Worm (Caenorhabditis elegans): ENCODE measurements around the gene sre-33.

Gene sre-33

DNA sequence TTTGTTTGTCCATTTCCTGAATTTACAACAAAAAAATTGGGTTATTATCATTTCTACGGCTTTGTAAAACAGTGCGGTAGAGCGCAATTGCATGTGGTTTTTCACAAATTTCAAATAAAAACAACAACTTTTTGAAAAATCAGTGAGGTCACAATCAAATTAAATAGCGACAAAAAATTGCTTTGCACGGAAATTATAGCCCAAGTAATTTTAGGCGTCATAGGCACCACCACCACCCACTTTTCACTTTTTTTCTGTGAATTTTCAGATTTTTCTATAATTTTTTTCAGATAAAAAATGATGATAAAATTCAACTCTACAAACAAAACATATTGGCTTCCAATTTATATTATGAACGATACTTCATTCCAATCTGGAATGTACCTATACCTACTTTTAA, 4.2 kb downstream of the sre-33 start, which contains the start of gene sre-38:
Gene sre-38, plus strand, starts transcription at position 301 of the 400 bp plus-strand sequence.
- TF ChIP-seq nhr-12 (tag; optimal IDR thresholded peaks at IDR 0.05) (no peak), lin-15B (tag; optimal IDR thresholded peaks at IDR 0.05) (no peak), nhr-77 (tag; optimal IDR thresholded peaks at IDR 0.05) (no peak), pha-4 (tag; optimal IDR thresholded peaks at IDR 0.05) (no peak)

DNA sequence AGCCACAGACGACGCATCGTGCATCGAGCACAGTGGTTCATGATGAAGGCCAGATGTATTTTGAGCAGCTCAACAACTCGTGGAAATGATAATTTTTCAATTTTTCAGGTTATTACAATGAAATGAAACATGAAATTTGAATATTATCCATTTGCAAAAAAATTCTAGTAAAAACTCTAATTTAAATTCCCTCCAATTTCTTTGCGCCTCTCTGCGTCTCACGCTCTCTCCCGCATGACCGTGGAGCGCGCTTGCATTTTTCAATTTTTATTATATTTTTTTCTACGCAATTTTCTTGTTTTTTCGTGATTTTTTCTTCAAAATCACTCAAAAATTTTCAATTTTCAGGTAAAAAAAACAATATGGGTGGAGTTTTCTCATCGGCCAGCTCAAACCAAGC, 6.3 kb downstream of the sre-33 start, which contains the start of gene tag-281:
Gene tag-281, plus strand, starts transcription at position 340 of the 400 bp plus-strand sequence.
- TF ChIP-seq hmg-11 (tag; optimal IDR thresholded peaks at IDR 0.05): peak; percentile 22
- peak; percentile 33 for TF ChIP-seq fkh-10 (GFP tag; optimal IDR thresholded peaks at IDR 0.05)
- TF ChIP-seq ceh-82 (tag; optimal IDR thresholded peaks at IDR 0.05): peak; percentile 44
- peak; percentile 49 for TF ChIP-seq lin-39 (tag; optimal IDR thresholded peaks at IDR 0.05)
- no peak for TF ChIP-seq elt-1 (tag; optimal IDR thresholded peaks at IDR 0.05)
- no peak for TF ChIP-seq mml-1 (tag; optimal IDR thresholded peaks at IDR 0.05)
- peak; percentile 52 for TF ChIP-seq jun-1 (tag; optimal IDR thresholded peaks at IDR 0.05)
- TF ChIP-seq fos-1 (tag; optimal IDR thresholded peaks at IDR 0.05): no peak
- peak; percentile 91 for TF ChIP-seq nhr-23 (tag; optimal IDR thresholded peaks at IDR 0.05)
- no peak for TF ChIP-seq nhr-25 (tag; optimal IDR thresholded peaks at IDR 0.05)
- TF ChIP-seq unc-39 (tag; optimal IDR thresholded peaks at IDR 0.05): no peak
- peak; percentile 90 for TF ChIP-seq nfya-1 (tag; optimal IDR thresholded peaks at IDR 0.05; ENCODE audit: insufficient read depth)
- peak; percentile 72 for TF ChIP-seq R02D3.7 (tag; optimal IDR thresholded peaks at IDR 0.05)
- peak; percentile 87 for TF ChIP-seq pha-4 (tag; optimal IDR thresholded peaks at IDR 0.05)
- no peak for TF ChIP-seq aly-2 (tag; optimal IDR thresholded peaks at IDR 0.05)
- TF ChIP-seq ztf-4 (tag; optimal IDR thresholded peaks at IDR 0.05): no peak
- peak; percentile 52 for TF ChIP-seq egl-5 (tag; optimal IDR thresholded peaks at IDR 0.05)
- TF ChIP-seq ceh-28 (tag; optimal IDR thresholded peaks at IDR 0.05): peak; percentile 52
- peak; percentile 92 for TF ChIP-seq lin-15B (tag; optimal IDR thresholded peaks at IDR 0.05)
- no peak for TF ChIP-seq eor-1 (tag; optimal IDR thresholded peaks at IDR 0.05)
- TF ChIP-seq pqm-1 (tag; optimal IDR thresholded peaks at IDR 0.05): peak; percentile 53
- no peak for TF ChIP-seq nhr-43 (tag; optimal IDR thresholded peaks at IDR 0.05; ENCODE audit: poor library complexity, severe bottlenecking)
- TF ChIP-seq ztf-11 (tag; optimal IDR thresholded peaks at IDR 0.05): no peak
- peak; percentile 69 for TF ChIP-seq snpc-4 (tag; optimal IDR thresholded peaks at IDR 0.05)
- peak; percentile 6 for TF ChIP-seq tbx-2 (tag; optimal IDR thresholded peaks at IDR 0.05)
- TF ChIP-seq skn-1 (tag; optimal IDR thresholded peaks at IDR 0.05): peak; percentile 52

DNA sequence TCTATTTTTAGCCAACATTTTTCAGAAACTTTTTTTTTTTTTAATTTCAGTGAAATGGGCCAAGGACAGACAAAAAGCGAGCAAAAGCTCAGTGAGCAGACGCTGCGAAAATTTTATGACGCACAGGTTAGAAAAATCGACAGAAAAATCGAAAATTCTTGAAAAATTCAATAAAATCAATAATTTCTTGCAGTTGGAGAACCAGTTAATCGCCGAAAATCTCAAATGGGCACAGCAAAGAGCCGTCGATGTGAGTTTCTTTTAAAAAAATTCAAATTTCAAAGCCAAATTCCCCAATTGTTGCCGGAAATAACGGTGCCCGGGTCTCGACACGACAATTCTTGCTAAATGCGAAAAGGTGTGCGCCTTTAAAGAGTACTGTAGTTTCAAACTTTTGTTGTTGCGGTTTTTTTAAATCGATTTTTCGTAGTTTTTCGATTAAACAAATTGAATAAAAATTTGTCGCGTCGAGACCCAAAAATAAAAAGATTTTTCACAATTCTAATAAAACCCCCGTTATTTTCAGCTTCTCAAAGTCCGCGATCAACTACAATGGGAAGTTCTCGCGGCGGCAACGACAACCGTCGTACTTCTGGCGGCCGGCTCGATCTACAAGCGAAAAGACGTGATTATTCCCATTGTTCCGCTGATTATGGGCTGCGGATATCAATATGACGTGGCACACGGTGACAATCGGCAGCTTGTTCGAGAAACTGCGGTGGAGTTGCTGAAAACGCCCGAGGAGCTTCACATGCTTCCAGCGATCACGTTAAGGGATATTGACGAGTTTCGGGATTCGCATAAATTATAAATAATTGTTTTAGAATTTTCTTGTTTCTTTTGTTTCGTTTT, 7.7 kb downstream of the sre-33 start, which contains the start of gene tag-280:
Gene tag-280, plus strand, starts transcription at position 51 of the 852 bp plus-strand sequence.
- TF ChIP-seq mml-1 (tag; optimal IDR thresholded peaks at IDR 0.05) (no peak), ama-1 (optimal IDR thresholded peaks at IDR 0.05) (no peak), nhr-12 (tag; optimal IDR thresholded peaks at IDR 0.05) (no peak), unc-39 (tag; optimal IDR thresholded peaks at IDR 0.05) (no peak), sea-2 (GFP tag; optimal IDR thresholded peaks at IDR 0.05) (no peak), pha-4 (tag; optimal IDR thresholded peaks at IDR 0.05) (no peak), egl-5 (tag; optimal IDR thresholded peaks at IDR 0.05) (no peak), elt-3 (tag; optimal IDR thresholded peaks at IDR 0.05) (no peak), mdl-1 (tag; optimal IDR thresholded peaks at IDR 0.05) (no peak), jun-1 (tag; optimal IDR thresholded peaks at IDR 0.05) (no peak), fos-1 (tag; optimal IDR thresholded peaks at IDR 0.05) (no peak)

DNA sequence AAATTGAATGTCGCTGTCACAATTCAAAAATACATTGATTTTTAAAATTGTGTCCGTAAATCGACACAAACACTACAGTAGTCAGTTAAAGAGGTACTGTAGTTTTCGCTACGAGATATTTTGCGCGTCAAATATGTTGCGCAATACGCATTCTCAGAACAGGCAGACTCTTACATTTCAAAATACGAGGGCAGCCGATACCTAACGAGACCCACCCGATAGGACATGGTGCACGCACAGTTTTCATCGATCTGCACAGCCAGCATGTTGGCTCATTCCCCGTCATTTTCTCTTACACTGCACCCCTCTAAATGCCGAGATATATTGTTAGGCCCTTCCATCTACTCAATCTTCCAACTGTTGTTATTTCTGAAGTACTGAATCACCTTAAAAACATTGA, 9.1 kb downstream of the sre-33 start, which contains the start of gene F15A4.2:
Gene F15A4.2, plus strand, starts transcription at position 301 of the 400 bp plus-strand sequence.
- TF ChIP-seq nhr-237 (tag; optimal IDR thresholded peaks at IDR 0.05): no peak
- TF ChIP-seq lin-39 (tag; optimal IDR thresholded peaks at IDR 0.05): no peak
- TF ChIP-seq nhr-77 (tag; optimal IDR thresholded peaks at IDR 0.05): no peak
- no peak for TF ChIP-seq ztf-11 (tag; optimal IDR thresholded peaks at IDR 0.05)
- TF ChIP-seq nhr-12 (tag; optimal IDR thresholded peaks at IDR 0.05): no peak
- TF ChIP-seq fkh-10 (GFP tag; optimal IDR thresholded peaks at IDR 0.05): no peak
- TF ChIP-seq skn-1 (tag; optimal IDR thresholded peaks at IDR 0.05): no peak
- no peak for TF ChIP-seq ceh-16 (tag; optimal IDR thresholded peaks at IDR 0.05)
- no peak for TF ChIP-seq zag-1 (tag; optimal IDR thresholded peaks at IDR 0.05)
- TF ChIP-seq hmg-11 (tag; optimal IDR thresholded peaks at IDR 0.05): no peak
